Fruit fly (Drosophila melanogaster) whole organism, embryonic: ENCODE measurements around the gene CG7702.

ENCODE experiments used
- Awh ChIP-seq: fragments of 200-800 bp; sonication (Bioruptor generic); IDR thresholded peaks from 2 replicates; pipeline ENCODE4, ENCODE4 v1.3.6; 2022; ENCODE audit warnings: missing biosample characterization, missing genetic modification characterization
- B-H2 ChIP-seq: fragments of 200-800 bp; sonication (Bioruptor generic); optimal IDR thresholded peaks from 2 replicates; lab custom pipeline; 2018; ENCODE audit warnings: missing biosample characterization, mild to moderate bottlenecking, missing genetic modification characterization
- CG1024 ChIP-seq: fragments of 200-800 bp; sonication (Bioruptor generic); IDR thresholded peaks from 2 replicates; pipeline ENCODE4 v1.3.6; 2022; ENCODE audit warnings: missing biosample characterization, missing genetic modification characterization
- CG10321 ChIP-seq: fragments of 200-800 bp; sonication (Bioruptor generic); IDR thresholded peaks from 2 replicates; pipeline ENCODE4 v1.3.6; 2022; ENCODE audit warnings: missing biosample characterization, missing genetic modification characterization
- CG11723 ChIP-seq: fragments of 200-800 bp; sonication (Bioruptor generic); optimal IDR thresholded peaks from 2 replicates; lab custom pipeline; 2017; ENCODE audit warnings: missing biosample characterization, mild to moderate bottlenecking, missing genetic modification characterization
- CG13123 ChIP-seq: fragments of 200-800 bp; sonication (Bioruptor generic); optimal IDR thresholded peaks from 2 replicates; lab custom pipeline; 2016; ENCODE audit warnings: missing biosample characterization, missing genetic modification characterization
- CG13775 ChIP-seq: fragments of 200-800 bp; sonication (Bioruptor generic); optimal IDR thresholded peaks from 3 replicates; lab custom pipeline; 2017; ENCODE audit warnings: missing biosample characterization, mild to moderate bottlenecking, missing genetic modification characterization
- CG14050 ChIP-seq: fragments of 200-800 bp; sonication (Bioruptor generic); IDR thresholded peaks from 3 replicates; pipeline ENCODE4 v1.3.6; 2022; ENCODE audit warnings: missing biosample characterization, missing genetic modification characterization
- CG16779 ChIP-seq: fragments of 200-800 bp; sonication (Bioruptor generic); IDR thresholded peaks from 2 replicates; pipeline ENCODE4 v1.3.6; 2022; ENCODE audit warnings: missing biosample characterization, missing genetic modification characterization
- CG16815 ChIP-seq: fragments of 200-800 bp; sonication (Bioruptor generic); optimal IDR thresholded peaks from 3 replicates; lab custom pipeline; 2017; ENCODE audit warnings: missing biosample characterization, mild to moderate bottlenecking, missing genetic modification characterization
- CG17361 ChIP-seq: fragments of 200-800 bp; sonication (Bioruptor generic); IDR thresholded peaks from 3 replicates; pipeline ENCODE4 v1.3.6; 2022; ENCODE audit warnings: missing biosample characterization, missing genetic modification characterization
- CG2678 ChIP-seq: fragments of 200-800 bp; sonication (Bioruptor generic); optimal IDR thresholded peaks from 3 replicates; lab custom pipeline; 2019; ENCODE audit warnings: missing biosample characterization, mild to moderate bottlenecking, missing genetic modification characterization, moderate library complexity
- CG5953 ChIP-seq: fragments of 200-800 bp; sonication (Bioruptor generic); IDR thresholded peaks from 2 replicates; pipeline ENCODE4 v1.3.6; 2022; ENCODE audit warnings: missing biosample characterization, missing genetic modification characterization
- CG6654 ChIP-seq: fragments of 200-800 bp; sonication (Bioruptor generic); optimal IDR thresholded peaks from 2 replicates; lab custom pipeline; 2017; ENCODE audit warnings: missing biosample characterization, mild to moderate bottlenecking, missing genetic modification characterization
- CG6765 ChIP-seq: fragments of 200-800 bp; sonication (Bioruptor generic); optimal IDR thresholded peaks from 3 replicates; lab custom pipeline; 2017; ENCODE audit warnings: missing biosample characterization, mild to moderate bottlenecking, missing genetic modification characterization
- CG6854 ChIP-seq: fragments of 200-800 bp; sonication (Bioruptor generic); optimal IDR thresholded peaks from 3 replicates; lab custom pipeline; 2017; ENCODE audit warnings: missing biosample characterization, mild to moderate bottlenecking, missing genetic modification characterization
- CG8359 ChIP-seq: fragments of 200-800 bp; sonication (Bioruptor generic); optimal IDR thresholded peaks from 2 replicates; lab custom pipeline; 2017; ENCODE audit warnings: missing biosample characterization, mild to moderate bottlenecking, missing genetic modification characterization, borderline replicate concordance
- CG8388 ChIP-seq: fragments of 200-800 bp; sonication (Bioruptor generic); optimal IDR thresholded peaks from 2 replicates; lab custom pipeline; 2019; ENCODE audit warnings: missing biosample characterization, mild to moderate bottlenecking, missing genetic modification characterization, moderate library complexity
- CG9727 ChIP-seq: fragments of 200-800 bp; sonication (Bioruptor generic); optimal IDR thresholded peaks from 3 replicates; lab custom pipeline; 2017; ENCODE audit warnings: missing biosample characterization, mild to moderate bottlenecking, missing genetic modification characterization
- CG9797 ChIP-seq: fragments of 200-800 bp; sonication (Bioruptor generic); optimal IDR thresholded peaks from 3 replicates; lab custom pipeline; 2018; ENCODE audit warnings: missing biosample characterization, mild to moderate bottlenecking, missing genetic modification characterization
- CG9876 ChIP-seq: fragments of 200-800 bp; sonication (Bioruptor generic); optimal IDR thresholded peaks from 2 replicates; lab custom pipeline; 2016; ENCODE audit warnings: missing biosample characterization, missing genetic modification characterization
- Dbx ChIP-seq: fragments of 200-800 bp; sonication (Bioruptor generic); IDR thresholded peaks from 3 replicates; pipeline ENCODE4 v1.3.6; 2022; ENCODE audit warnings: missing biosample characterization, missing genetic modification characterization
- Dip3 ChIP-seq: fragments of 200-800 bp; sonication (Bioruptor generic); optimal IDR thresholded peaks from 3 replicates; lab custom pipeline; 2016; ENCODE audit warnings: missing biosample characterization, missing genetic modification characterization
- Fer3 ChIP-seq: fragments of 200-800 bp; sonication (Bioruptor generic); optimal IDR thresholded peaks from 2 replicates; lab custom pipeline; 2018; ENCODE audit warnings: missing biosample characterization, mild to moderate bottlenecking, missing genetic modification characterization, moderate library complexity
- HLHmδ ChIP-seq: fragments of 200-800 bp; sonication (Bioruptor generic); optimal IDR thresholded peaks from 2 replicates; lab custom pipeline; 2018; ENCODE audit warnings: missing biosample characterization, mild to moderate bottlenecking, missing genetic modification characterization, moderate library complexity
- Hr39 ChIP-seq: fragments of >200 bp; optimal IDR thresholded peaks from 2 replicates; lab custom pipeline; 2017
- Mes4 ChIP-seq: fragments of 200-800 bp; sonication (Bioruptor generic); optimal IDR thresholded peaks from 2 replicates; lab custom pipeline; 2016; ENCODE audit warnings: missing biosample characterization, missing genetic modification characterization
- NK7.1 ChIP-seq: fragments of 200-800 bp; sonication (Bioruptor generic); optimal IDR thresholded peaks from 3 replicates; lab custom pipeline; 2016; ENCODE audit warnings: missing biosample characterization, missing genetic modification characterization
- PHDP ChIP-seq: fragments of 200-800 bp; sonication (Bioruptor generic); optimal IDR thresholded peaks from 3 replicates; lab custom pipeline; 2018; ENCODE audit warnings: missing biosample characterization, mild to moderate bottlenecking, missing genetic modification characterization, moderate library complexity
- Rfx ChIP-seq: fragments of 200-800 bp; sonication (Bioruptor generic); IDR thresholded peaks from 2 replicates; pipeline ENCODE4 v1.3.6; 2022; ENCODE audit warnings: missing biosample characterization, missing genetic modification characterization
- Side ChIP-seq: fragments of 200-800 bp; sonication (Bioruptor generic); optimal IDR thresholded peaks from 2 replicates; lab custom pipeline; 2016; ENCODE audit warnings: missing biosample characterization, missing genetic modification characterization
- Six4 ChIP-seq: fragments of 200-800 bp; sonication (Bioruptor generic); optimal IDR thresholded peaks from 2 replicates; lab custom pipeline; 2016; ENCODE audit warnings: missing biosample characterization, missing genetic modification characterization
- Sox102F ChIP-seq: fragments of 200-800 bp; sonication (Bioruptor generic); optimal IDR thresholded peaks from 2 replicates; lab custom pipeline; 2018; ENCODE audit warnings: missing biosample characterization, mild to moderate bottlenecking, missing genetic modification characterization, moderate library complexity
- aop ChIP-seq: fragments of 200-800 bp; sonication (Bioruptor generic); IDR thresholded peaks from 2 replicates; pipeline ENCODE4 v1.3.6; 2022; ENCODE audit warnings: missing biosample characterization, missing genetic modification characterization
- ci ChIP-seq: fragments of 200-800 bp; sonication (Bioruptor generic); IDR thresholded peaks from 3 replicates; pipeline ENCODE4 v1.3.6; 2022; ENCODE audit warnings: missing biosample characterization, missing genetic modification characterization
- dati ChIP-seq: fragments of 200-800 bp; sonication (Bioruptor generic); IDR thresholded peaks from 2 replicates; pipeline ENCODE4 v1.3.6; 2022; ENCODE audit warnings: missing biosample characterization, missing genetic modification characterization
- ind ChIP-seq: fragments of 200-800 bp; sonication (Bioruptor generic); optimal IDR thresholded peaks from 3 replicates; lab custom pipeline; 2016; ENCODE audit warnings: missing biosample characterization, missing genetic modification characterization
- nom ChIP-seq: fragments of 200-800 bp; sonication (Bioruptor generic); optimal IDR thresholded peaks from 2 replicates; lab custom pipeline; 2017; ENCODE audit warnings: missing biosample characterization, missing genetic modification characterization, mild to moderate bottlenecking, moderate library complexity, missing genetic modification reagents
- oc ChIP-seq: fragments of 200-800 bp; sonication (Bioruptor generic); optimal IDR thresholded peaks from 2 replicates; lab custom pipeline; 2018; ENCODE audit warnings: missing biosample characterization, mild to moderate bottlenecking, missing genetic modification characterization, moderate library complexity
- onecut ChIP-seq: fragments of 200-800 bp; sonication (Bioruptor generic); IDR thresholded peaks from 2 replicates; pipeline ENCODE4 v1.3.6; 2022; ENCODE audit warnings: missing biosample characterization, missing genetic modification characterization
- org-1 ChIP-seq: fragments of 200-800 bp; sonication (Bioruptor generic); optimal IDR thresholded peaks from 2 replicates; lab custom pipeline; 2017; ENCODE audit warnings: missing biosample characterization, missing genetic modification characterization
- peb ChIP-seq: fragments of 200-800 bp; sonication (Bioruptor generic); IDR thresholded peaks from 2 replicates; pipeline ENCODE4 v1.3.6; 2022; ENCODE audit warnings: missing biosample characterization, missing genetic modification characterization
- phol ChIP-seq: fragments of 200-800 bp; sonication (Bioruptor generic); optimal IDR thresholded peaks from 3 replicates; lab custom pipeline; 2018; ENCODE audit warnings: missing biosample characterization, mild to moderate bottlenecking, missing genetic modification characterization, moderate library complexity
- pita ChIP-seq: fragments of 200-800 bp; sonication (Bioruptor generic); optimal IDR thresholded peaks from 2 replicates; lab custom pipeline; 2017; ENCODE audit warnings: missing biosample characterization, mild to moderate bottlenecking, missing genetic modification characterization
- salm ChIP-seq: fragments of 200-800 bp; sonication (Bioruptor generic); optimal IDR thresholded peaks from 2 replicates; lab custom pipeline; 2018; ENCODE audit warnings: missing biosample characterization, mild to moderate bottlenecking, missing genetic modification characterization
- sd ChIP-seq: fragments of 200-800 bp; sonication (Bioruptor generic); optimal IDR thresholded peaks from 3 replicates; lab custom pipeline; 2018; ENCODE audit warnings: missing biosample characterization, mild to moderate bottlenecking, missing genetic modification characterization, moderate library complexity
- sob ChIP-seq: fragments of 200-800 bp; sonication (Bioruptor generic); IDR thresholded peaks from 2 replicates; pipeline ENCODE4 v1.3.6; 2022; ENCODE audit warnings: missing biosample characterization, missing genetic modification characterization
- tx ChIP-seq: fragments of 200-800 bp; sonication (Bioruptor generic); optimal IDR thresholded peaks from 2 replicates; lab custom pipeline; 2016; ENCODE audit warnings: missing biosample characterization, missing genetic modification characterization
- vvl ChIP-seq: fragments of 200-800 bp; sonication (Bioruptor generic); IDR thresholded peaks from 2 replicates; pipeline ENCODE4 v1.3.6; 2022; ENCODE audit warnings: missing biosample characterization, missing genetic modification characterization
- yki ChIP-seq: fragments of >200 bp; optimal IDR thresholded peaks from 3 replicates; lab custom pipeline; 2018
- zen2 ChIP-seq: fragments of 200-800 bp; sonication (Bioruptor generic); IDR thresholded peaks from 3 replicates; pipeline ENCODE4 v1.3.6; 2022; ENCODE audit warnings: missing biosample characterization, missing genetic modification characterization; ENCODE audit not compliant: partially characterized antibody

CG7702 gene

DNA sequence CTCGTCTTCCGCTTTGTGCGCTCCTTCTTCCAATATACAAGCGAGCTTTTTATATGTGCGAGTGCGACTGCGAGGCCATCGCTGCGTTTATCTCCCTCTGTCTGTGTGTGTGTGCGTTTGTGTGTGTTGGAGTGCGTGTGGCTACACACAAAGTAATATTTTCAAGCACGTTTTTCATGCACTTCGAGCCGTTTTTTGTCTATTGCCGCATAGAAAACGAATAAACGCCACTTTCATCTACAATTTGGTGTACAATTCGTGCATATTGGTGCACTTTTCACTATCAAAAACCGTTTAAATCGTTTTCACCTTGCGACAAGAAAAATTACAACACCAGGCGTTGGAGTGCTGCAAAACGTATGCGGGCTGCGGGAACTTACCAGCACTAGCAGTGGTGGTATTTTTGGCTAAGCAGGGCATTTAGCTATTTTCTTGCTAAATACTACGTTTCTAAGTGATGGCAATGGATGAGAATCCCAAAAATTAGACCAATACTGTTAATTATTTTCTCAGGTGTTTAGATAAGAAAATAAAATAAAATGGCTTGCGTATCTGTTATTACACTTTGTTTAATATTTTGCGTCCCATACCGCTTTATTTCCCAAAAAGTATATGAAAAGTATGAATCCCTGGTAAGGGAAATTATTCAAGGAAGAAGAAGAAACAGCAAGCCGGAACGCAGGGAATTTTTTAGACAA is 10.1 kb upstream of the CG7702 start, which contains the start of the genes CG31224 and CstF64 (continued):
- TF ChIP-seq CG1024 (GFP tag; lab: Robert Waterston, UW) (peak; percentile 45; the same call in 1 of the 2 replicates), nom (peak; percentile 1), CG8359 (GFP tag; lab: Kevin White, UChicago) (no peak), CG17361 (GFP tag; lab: Robert Waterston, UW) (peak; percentile 87), CG14050 (GFP tag; lab: Robert Waterston, UW) (peak; percentile 70), PHDP (tag; lab: Kevin White, UChicago) (peak; percentile 78), CG5953 (GFP tag; lab: Robert Waterston, UW) (peak; percentile 55; the same call in 1 of the 2 replicates), HLHmδ (GFP tag; lab: Kevin White, UChicago) (no peak), oc (tag; lab: Kevin White, UChicago) (peak; percentile 67), CG16779 (no peak), Dbx (GFP tag; lab: Robert Waterston, UW) (peak; percentile 85), Side (peak; percentile 83), Rfx (GFP tag; lab: Robert Waterston, UW) (peak; percentile 87), CG13123 (GFP tag; lab: Kevin White, UChicago) (peak; percentile 72), Awh (peak; percentile 74; the same call in 1 of the 2 replicates), tx (GFP tag; lab: Kevin White, UChicago) (peak; percentile 88), CG6654 (GFP tag; lab: Kevin White, UChicago) (peak; percentile 42), Hr39 (lab: Kevin White, UChicago) (no peak), CG11723 (peak; percentile 82), CG6765 (GFP tag; lab: Kevin White, UChicago) (peak; percentile 61), Six4 (GFP tag; lab: Kevin White, UChicago) (peak; percentile 68), CG2678 (no peak), Sox102F (GFP tag; lab: Kevin White, UChicago) (peak; percentile 84), CG10321 (GFP tag; lab: Robert Waterston, UW) (no peak), NK7.1 (peak; percentile 79), onecut (GFP tag; lab: Robert Waterston, UW) (peak; percentile 15; the same call in 1 of the 2 replicates), salm (tag; lab: Kevin White, UChicago) (peak; percentile 36), vvl (GFP tag; lab: Robert Waterston, UW) (peak; percentile 90), B-H2 (GFP tag; lab: Kevin White, UChicago) (peak; percentile 87), pita (GFP tag; lab: Kevin White, UChicago) (no peak), ci (GFP tag; lab: Robert Waterston, UW) (peak; percentile 85), Dip3 (GFP tag; lab: Kevin White, UChicago) (peak; percentile 89), CG13775 (GFP tag; lab: Kevin White, UChicago) (peak; percentile 91), CG9727 (GFP tag; lab: Kevin White, UChicago) (peak; percentile 82), CG8388 (peak; percentile 75), phol (tag; lab: Kevin White, UChicago) (peak; percentile 85), peb (GFP tag; lab: Robert Waterston, UW) (peak; percentile 71), aop (GFP tag; lab: Robert Waterston, UW) (no peak), CG9797 (peak; percentile 50), CG6854 (GFP tag; lab: Kevin White, UChicago) (peak; percentile 27), Fer3 (tag; lab: Kevin White, UChicago) (peak; percentile 75), sob (GFP tag; lab: Robert Waterston, UW) (peak; percentile 85), Mes4 (GFP tag; lab: Kevin White, UChicago) (peak; percentile 79), org-1 (GFP tag; lab: Kevin White, UChicago) (peak; percentile 57), dati (peak; percentile 52; the same call in 1 of the 2 replicates), yki (lab: Kevin White, UChicago) (no peak), ind (peak; percentile 88), zen2 (GFP tag; lab: Robert Waterston, UW) (no peak), CG9876 (peak; percentile 75), sd (peak; percentile 90), CG16815 (peak; percentile 79)
